Worm (Caenorhabditis elegans) whole organism, L3 larva: ENCODE data around the gene ule-2.
A peak's percentile ranks its signal among the peaks of the same experiment; 100 is the strongest.

Experiments
- R02D3.7 ChIP-seq: fragments of 150-350 bp; optimal IDR thresholded peaks from 2 replicates; lab custom pipeline; 2014; ENCODE audit warnings: missing biosample characterization, missing genetic modification characterization
- ZK546.5 ChIP-seq: sonication (generic microtip); optimal IDR thresholded peaks from 2 replicates; lab custom pipeline; 2017; ENCODE audit warnings: missing biosample characterization, missing genetic modification characterization
- ceh-28 ChIP-seq: fragments of 150-350 bp; optimal IDR thresholded peaks from 2 replicates; lab custom pipeline; 2014; ENCODE audit warnings: missing biosample characterization, missing genetic modification reagents, missing genetic modification characterization
- ceh-82 ChIP-seq: fragments of 150-350 bp; optimal IDR thresholded peaks from 2 replicates; lab custom pipeline; 2014; ENCODE audit warnings: missing biosample characterization, missing genetic modification characterization
- ceh-9 ChIP-seq: sonication (generic microtip); optimal IDR thresholded peaks from 2 replicates; lab custom pipeline; 2018; ENCODE audit warnings: missing biosample characterization, missing genetic modification characterization
- egl-27 ChIP-seq: sonication (generic microtip); optimal IDR thresholded peaks from 4 replicates; lab custom pipeline; 2017; ENCODE audit warnings: missing biosample characterization, missing genetic modification reagents, missing genetic modification characterization
- egl-5 ChIP-seq: fragments of 150-350 bp; optimal IDR thresholded peaks from 2 replicates; lab custom pipeline; 2017; ENCODE audit warnings: missing biosample characterization, missing genetic modification reagents, missing genetic modification characterization, inconsistent platforms
- elt-1 ChIP-seq: fragments of 150-350 bp; optimal IDR thresholded peaks from 2 replicates; lab custom pipeline; 2014; ENCODE audit warnings: missing biosample characterization, missing genetic modification characterization
- elt-2 ChIP-seq: sonication (generic microtip); optimal IDR thresholded peaks from 2 replicates; lab custom pipeline; 2016; ENCODE audit warnings: missing genetic modification reagents, mild to moderate bottlenecking, missing genetic modification characterization, missing compliant biosample characterization
- elt-3 ChIP-seq, 3 experiments: fragments of 150-350 bp in 1 of 3; sonication (generic microtip) in 2 of 3; optimal IDR thresholded peaks; 2 replicates in 2 of 3; 4 replicates in 1 of 3; lab custom pipeline; 2014 to 2017; ENCODE audit warnings: missing biosample characterization in 3 of 3, missing genetic modification characterization in 3 of 3
- eor-1 ChIP-seq, 2 experiments: fragments of 150-350 bp; optimal IDR thresholded peaks; 2 replicates each; lab custom pipeline; 2014 to 2018; ENCODE audit warnings: missing biosample characterization in 2 of 2, missing genetic modification characterization in 2 of 2
- fkh-10 ChIP-seq: sonication (generic microtip); optimal IDR thresholded peaks from 2 replicates; lab custom pipeline; 2017; ENCODE audit warnings: missing biosample characterization, missing genetic modification reagents, missing genetic modification characterization
- fkh-2 ChIP-seq: fragments of 150-350 bp; optimal IDR thresholded peaks from 2 replicates; lab custom pipeline; 2014; ENCODE audit warnings: missing biosample characterization, missing genetic modification reagents, missing genetic modification characterization
- fos-1 ChIP-seq: fragments of 150-350 bp; optimal IDR thresholded peaks from 2 replicates; lab custom pipeline; 2014; ENCODE audit warnings: missing biosample characterization, missing genetic modification characterization
- hmg-11 ChIP-seq: sonication (generic microtip); optimal IDR thresholded peaks from 2 replicates; lab custom pipeline; 2016; ENCODE audit warnings: missing genetic modification characterization, missing compliant biosample characterization
- jun-1 ChIP-seq: fragments of 150-350 bp; optimal IDR thresholded peaks from 2 replicates; lab custom pipeline; 2014; ENCODE audit warnings: missing biosample characterization, missing genetic modification reagents, missing genetic modification characterization
- lin-15B ChIP-seq: fragments of 150-350 bp; optimal IDR thresholded peaks from 2 replicates; lab custom pipeline; 2014; ENCODE audit warnings: missing biosample characterization, missing genetic modification characterization
- lin-39 ChIP-seq: fragments of 150-350 bp; optimal IDR thresholded peaks from 2 replicates; lab custom pipeline; 2018; ENCODE audit warnings: missing biosample characterization, missing genetic modification reagents, missing genetic modification characterization
- lsy-12 ChIP-seq: sonication (generic microtip); optimal IDR thresholded peaks from 2 replicates; lab custom pipeline; 2016; ENCODE audit warnings: mild to moderate bottlenecking, missing genetic modification characterization, missing compliant biosample characterization
- mdl-1 ChIP-seq: fragments of 150-350 bp; optimal IDR thresholded peaks from 2 replicates; lab custom pipeline; 2014; ENCODE audit warnings: missing biosample characterization, missing genetic modification characterization
- mml-1 ChIP-seq: fragments of 150-350 bp; sonication (generic microtip); optimal IDR thresholded peaks from 3 replicates; lab custom pipeline; 2014; ENCODE audit warnings: missing biosample characterization, missing genetic modification characterization
- nfya-1 ChIP-seq: sonication (generic microtip); optimal IDR thresholded peaks from 2 replicates; lab custom pipeline; 2017; ENCODE audit warnings: missing genetic modification characterization, mild to moderate bottlenecking, missing compliant biosample characterization, antibody characterized with exemption, moderate library complexity; ENCODE audit not compliant: insufficient read depth
- nhr-11 ChIP-seq: fragments of 150-350 bp; optimal IDR thresholded peaks from 2 replicates; lab custom pipeline; 2014; ENCODE audit warnings: missing biosample characterization, missing genetic modification characterization
- nhr-12 ChIP-seq: fragments of 150-350 bp; optimal IDR thresholded peaks from 2 replicates; lab custom pipeline; 2014; ENCODE audit warnings: missing biosample characterization, missing genetic modification characterization
- nhr-23 ChIP-seq: fragments of 150-350 bp; optimal IDR thresholded peaks from 2 replicates; lab custom pipeline; 2014; ENCODE audit warnings: missing biosample characterization, missing genetic modification reagents, missing genetic modification characterization
- nhr-25 ChIP-seq: sonication (generic microtip); optimal IDR thresholded peaks from 2 replicates; lab custom pipeline; 2017; ENCODE audit warnings: missing biosample characterization, missing genetic modification characterization
- nhr-28 ChIP-seq: fragments of 150-350 bp; optimal IDR thresholded peaks from 2 replicates; lab custom pipeline; 2014; ENCODE audit warnings: missing biosample characterization, missing genetic modification characterization
- nhr-43 ChIP-seq: sonication (generic microtip); optimal IDR thresholded peaks from 2 replicates; lab custom pipeline; 2016; ENCODE audit warnings: mild to moderate bottlenecking, missing genetic modification characterization, missing compliant biosample characterization; ENCODE audit not compliant: poor library complexity, severe bottlenecking
- nhr-67 ChIP-seq: fragments of 150-350 bp; optimal IDR thresholded peaks from 2 replicates; lab custom pipeline; 2014; ENCODE audit warnings: missing biosample characterization, missing genetic modification characterization
- nhr-76 ChIP-seq: fragments of 150-350 bp; sonication (generic microtip); optimal IDR thresholded peaks from 5 replicates; lab custom pipeline; 2014; ENCODE audit warnings: missing biosample characterization, missing genetic modification characterization
- nhr-77 ChIP-seq: fragments of 150-350 bp; optimal IDR thresholded peaks from 2 replicates; lab custom pipeline; 2014; ENCODE audit warnings: missing biosample characterization, missing genetic modification characterization
- pha-4 ChIP-seq: fragments of 150-350 bp; optimal IDR thresholded peaks from 2 replicates; lab custom pipeline; 2014; ENCODE audit warnings: missing biosample characterization, missing genetic modification reagents, missing genetic modification characterization
- pqm-1 ChIP-seq: fragments of 150-350 bp; optimal IDR thresholded peaks from 2 replicates; lab custom pipeline; 2017; ENCODE audit warnings: missing biosample characterization, missing genetic modification characterization, inconsistent platforms
- sea-2 ChIP-seq: fragments of 150-350 bp; sonication (generic microtip); optimal IDR thresholded peaks from 4 replicates; lab custom pipeline; 2014; ENCODE audit warnings: missing biosample characterization, missing genetic modification reagents, missing genetic modification characterization
- skn-1 ChIP-seq: fragments of 150-350 bp; optimal IDR thresholded peaks from 2 replicates; lab custom pipeline; 2014; ENCODE audit warnings: missing biosample characterization, missing genetic modification characterization
- snpc-4 ChIP-seq: fragments of 150-350 bp; optimal IDR thresholded peaks from 2 replicates; lab custom pipeline; 2014; ENCODE audit warnings: missing biosample characterization, missing genetic modification characterization
- tbx-2 ChIP-seq: sonication (generic microtip); optimal IDR thresholded peaks from 2 replicates; lab custom pipeline; 2016; ENCODE audit warnings: mild to moderate bottlenecking, missing genetic modification characterization, missing compliant biosample characterization
- unc-39 ChIP-seq: sonication (generic microtip); optimal IDR thresholded peaks from 4 replicates; lab custom pipeline; 2017; ENCODE audit warnings: missing biosample characterization, missing genetic modification characterization
- zag-1 ChIP-seq: fragments of 150-350 bp; optimal IDR thresholded peaks from 2 replicates; lab custom pipeline; 2014; ENCODE audit warnings: missing biosample characterization, missing genetic modification characterization
- ztf-11 ChIP-seq: fragments of 150-350 bp; optimal IDR thresholded peaks from 2 replicates; lab custom pipeline; 2014; ENCODE audit warnings: missing biosample characterization, missing genetic modification characterization
- ztf-4 ChIP-seq: fragments of 150-350 bp; optimal IDR thresholded peaks from 2 replicates; lab custom pipeline; 2014; ENCODE audit warnings: missing biosample characterization, missing genetic modification characterization

Gene ule-2

ce11 chrIV:14599321-14599720, 35.6 kb upstream of the ule-2 start:
- TF ChIP-seq hmg-11 (tag; lab: Kevin White, UChicago) (no peak), nhr-11 (tag; lab: Kevin White, UChicago) (no peak), fkh-2 (tag; lab: Kevin White, UChicago) (no peak), ceh-82 (tag; lab: Kevin White, UChicago) (no peak), ceh-28 (no peak), ztf-4 (tag; lab: Kevin White, UChicago) (no peak), egl-5 (tag; lab: Kevin White, UChicago) (no peak), lsy-12 (tag; lab: Kevin White, UChicago) (no peak), unc-39 (tag; lab: Kevin White, UChicago) (no peak), nhr-23 (no peak)

- TF ChIP-seq elt-2 (no peak), zag-1 (no peak), nhr-23 (no peak), skn-1 (tag; lab: Kevin White, UChicago) (no peak), eor-1 (tag; optimal IDR thresholded peaks at IDR 0.05; lab: Kevin White, UChicago) (no peak), lin-15B (tag; lab: Kevin White, UChicago) (no peak), elt-3 (tag; optimal IDR thresholded peaks at IDR 0.05; lab: Kevin White, UChicago) (no peak), elt-1 (tag; lab: Kevin White, UChicago) (no peak), fkh-10 (no peak), nhr-67 (tag; lab: Kevin White, UChicago) (no peak), pqm-1 (tag; lab: Kevin White, UChicago) (no peak), tbx-2 (tag; lab: Kevin White, UChicago) (no peak), mdl-1 (tag; lab: Kevin White, UChicago) (no peak), unc-39 (tag; lab: Kevin White, UChicago) (no peak), jun-1 (tag; lab: Kevin White, UChicago) (no peak)
Observed at ce11 chrIV:14603022-14603421, 31.9 kb upstream of the ule-2 start.

- TF ChIP-seq pha-4 (tag; lab: Kevin White, UChicago) (peak; percentile 87), sea-2 (GFP tag; lab: Kevin White, UChicago) (no peak)
Observed at ce11 chrIV:14605143-14605542, 29.8 kb upstream of the ule-2 start.

ce11 chrIV:14606469-14606868, 28.5 kb upstream of the ule-2 start:
- TF ChIP-seq lin-15B (tag; lab: Kevin White, UChicago) (peak; percentile 6), nfya-1 (peak; percentile 58), skn-1 (tag; lab: Kevin White, UChicago) (no peak), nhr-11 (tag; lab: Kevin White, UChicago) (peak; percentile 63)

- TF ChIP-seq hmg-11 (tag; lab: Kevin White, UChicago) = no peak
- TF ChIP-seq zag-1 = no peak
Observed at ce11 chrIV:14608605-14609004, 26.3 kb upstream of the ule-2 start.

- TF ChIP-seq pqm-1 (tag; lab: Kevin White, UChicago) = peak; percentile 80
- no peak for TF ChIP-seq ceh-82 (tag; lab: Kevin White, UChicago)
- TF ChIP-seq lin-39 (tag; lab: Kevin White, UChicago) = no peak
- no peak for TF ChIP-seq egl-27 (tag; lab: Kevin White, UChicago)
- TF ChIP-seq nhr-25 (tag; lab: Kevin White, UChicago) = peak; percentile 35
- no peak for TF ChIP-seq mml-1
- no peak for TF ChIP-seq hmg-11 (tag; lab: Kevin White, UChicago)
- peak; percentile 10 for TF ChIP-seq nhr-23
- TF ChIP-seq nhr-43 = no peak
- TF ChIP-seq fkh-10 = no peak
- TF ChIP-seq fos-1 (tag; lab: Kevin White, UChicago) = no peak
- no peak for TF ChIP-seq snpc-4 (tag; lab: Kevin White, UChicago)
- TF ChIP-seq tbx-2 (tag; lab: Kevin White, UChicago) = no peak
- TF ChIP-seq egl-5 (tag; lab: Kevin White, UChicago) = no peak
- TF ChIP-seq mdl-1 (tag; lab: Kevin White, UChicago) = no peak
- no peak for TF ChIP-seq ceh-9 (tag; lab: Kevin White, UChicago)
- no peak for TF ChIP-seq lsy-12 (tag; lab: Kevin White, UChicago)
- TF ChIP-seq zag-1 = no peak
- no peak for TF ChIP-seq sea-2 (GFP tag; lab: Kevin White, UChicago)
- TF ChIP-seq elt-1 (tag; lab: Kevin White, UChicago) = no peak
- TF ChIP-seq fkh-2 (tag; lab: Kevin White, UChicago) = no peak
- no peak for TF ChIP-seq nhr-28
- no peak for TF ChIP-seq ZK546.5 (tag; lab: Kevin White, UChicago)
- peak; percentile 79 for TF ChIP-seq pha-4 (tag; lab: Kevin White, UChicago)
- TF ChIP-seq nhr-12 (tag; lab: Kevin White, UChicago) = no peak
- no peak for TF ChIP-seq nhr-77 (tag; lab: Kevin White, UChicago)
- peak; percentile 40 for TF ChIP-seq jun-1 (tag; lab: Kevin White, UChicago)
- no peak for TF ChIP-seq ztf-11 (tag; lab: Kevin White, UChicago)
- no peak for TF ChIP-seq ceh-28
- TF ChIP-seq R02D3.7 (tag; lab: Kevin White, UChicago) = no peak
- no peak for TF ChIP-seq nhr-76 (tag; lab: Kevin White, UChicago)
Observed at ce11 chrIV:14609774-14610173, 25.2 kb upstream of the ule-2 start.
